Worm (Caenorhabditis elegans) whole organism, L4 larva: ENCODE data around the gene F56D6.21.

ENCODE experiments used
- Y75B8A.6 ChIP-seq: fragments of 200-800 bp; sonication (Bioruptor generic); IDR thresholded peaks from 2 replicates; pipeline ENCODE4 v1.3.6; 2022; ENCODE audit warnings: missing genetic modification reagents, missing genetic modification characterization, missing compliant biosample characterization
- ZK337.2 ChIP-seq: fragments of 200-800 bp; sonication (Bioruptor generic); IDR thresholded peaks from 2 replicates; pipeline ENCODE4 v1.3.6; 2022; ENCODE audit warnings: missing genetic modification reagents, missing genetic modification characterization, missing compliant biosample characterization
- ZK546.5 ChIP-seq, 2 experiments: sonication (generic microtip); optimal IDR thresholded peaks; 2 replicates each; lab custom pipeline; 2017; ENCODE audit warnings: missing biosample characterization in 2 of 2, missing genetic modification characterization in 2 of 2
- ama-1 ChIP-seq: fragments of 150-350 bp; optimal IDR thresholded peaks from 2 replicates; lab custom pipeline; 2014; ENCODE audit warnings: inconsistent platforms, mixed read lengths
- ceh-44 ChIP-seq: fragments of 200-800 bp; sonication (Bioruptor generic); IDR thresholded peaks from 2 replicates; pipeline ENCODE4 v1.3.6; 2022; ENCODE audit warnings: missing genetic modification reagents, missing genetic modification characterization, missing compliant biosample characterization
- ceh-82 ChIP-seq: sonication (generic microtip); optimal IDR thresholded peaks from 2 replicates; lab custom pipeline; 2017; ENCODE audit warnings: missing biosample characterization, missing genetic modification characterization
- ces-1 ChIP-seq: fragments of 150-350 bp; sonication (generic microtip); optimal IDR thresholded peaks from 4 replicates; lab custom pipeline; 2014; ENCODE audit warnings: missing biosample characterization, missing genetic modification reagents, missing genetic modification characterization
- cey-2 ChIP-seq: sonication (generic microtip); optimal IDR thresholded peaks from 3 replicates; lab custom pipeline; 2017; ENCODE audit warnings: missing genetic modification characterization, mild to moderate bottlenecking, missing compliant biosample characterization, antibody characterized with exemption, borderline replicate concordance; ENCODE audit not compliant: insufficient read depth
- daf-16 ChIP-seq, 3 experiments: sonication (generic microtip); optimal IDR thresholded peaks; 2 replicates each; lab custom pipeline; 2016 to 2017; ENCODE audit warnings: missing genetic modification characterization in 3 of 3, missing genetic modification reagents in 3 of 3, mild to moderate bottlenecking in 2 of 3, missing compliant biosample characterization in 2 of 3, missing biosample characterization in 1 of 3, moderate library complexity in 1 of 3
- daf-19 ChIP-seq: fragments of 200-800 bp; sonication (Bioruptor generic); conservative IDR thresholded peaks from 2 replicates; pipeline ENCODE4 v1.3.6; 2022; ENCODE audit warnings: missing genetic modification characterization, missing compliant biosample characterization
- daf-8 ChIP-seq: fragments of 200-800 bp; sonication (Bioruptor generic); IDR thresholded peaks from 2 replicates; pipeline ENCODE4 v1.3.6; 2022; ENCODE audit warnings: missing genetic modification characterization, missing compliant biosample characterization
- dmd-6 ChIP-seq: fragments of 200-800 bp; sonication (Bioruptor generic); IDR thresholded peaks from 2 replicates; pipeline ENCODE4 v1.3.6; 2022; ENCODE audit warnings: missing genetic modification reagents, missing genetic modification characterization, missing compliant biosample characterization
- duxl-1 ChIP-seq: sonication (generic microtip); optimal IDR thresholded peaks from 2 replicates; lab custom pipeline; 2016; ENCODE audit warnings: mild to moderate bottlenecking, missing genetic modification characterization, moderate library complexity, missing compliant biosample characterization; ENCODE audit not compliant: poor library complexity
- dve-1 ChIP-seq: sonication (generic microtip); optimal IDR thresholded peaks from 2 replicates; lab custom pipeline; 2017; ENCODE audit warnings: antibody characterized with exemption, mild to moderate bottlenecking, missing genetic modification characterization, missing compliant biosample characterization; ENCODE audit not compliant: insufficient read depth
- fos-1 ChIP-seq: fragments of 150-350 bp; optimal IDR thresholded peaks from 2 replicates; lab custom pipeline; 2014; ENCODE audit warnings: missing biosample characterization, missing genetic modification characterization
- hlh-11 ChIP-seq: fragments of 200-800 bp; sonication (Bioruptor generic); optimal IDR thresholded peaks from 2 replicates; lab custom pipeline; 2018; ENCODE audit warnings: mild to moderate bottlenecking, missing genetic modification characterization, missing compliant biosample characterization
- lin-1 ChIP-seq: fragments of 200-800 bp; sonication (Bioruptor generic); IDR thresholded peaks from 2 replicates; pipeline ENCODE4 v1.3.6; 2022; ENCODE audit warnings: missing genetic modification reagents, missing genetic modification characterization, missing compliant biosample characterization
- lin-15B ChIP-seq: fragments of 150-350 bp; sonication (generic microtip); optimal IDR thresholded peaks from 3 replicates; lab custom pipeline; 2014; ENCODE audit warnings: missing biosample characterization, missing genetic modification characterization
- lin-38 ChIP-seq: fragments of 200-800 bp; sonication (Bioruptor generic); IDR thresholded peaks from 2 replicates; pipeline ENCODE4 v1.3.6; 2022; ENCODE audit warnings: missing genetic modification reagents, missing genetic modification characterization, missing compliant biosample characterization
- lin-39 ChIP-seq: fragments of 150-350 bp; optimal IDR thresholded peaks from 2 replicates; lab custom pipeline; 2014; ENCODE audit warnings: missing biosample characterization, missing genetic modification reagents, missing genetic modification characterization
- lir-3 ChIP-seq: sonication (generic microtip); optimal IDR thresholded peaks from 2 replicates; lab custom pipeline; 2016; ENCODE audit warnings: mild to moderate bottlenecking, missing genetic modification characterization, missing compliant biosample characterization
- madf-5 ChIP-seq, 2 experiments: fragments of 200-800 bp; sonication (Bioruptor generic); IDR thresholded peaks; 2 replicates each; pipeline ENCODE4 v1.3.6; 2022; ENCODE audit warnings: missing compliant biosample characterization in 2 of 2, missing genetic modification characterization in 2 of 2
- mdl-1 ChIP-seq, 2 experiments: fragments of 150-350 bp in 1 of 2; sonication (generic microtip) in 1 of 2; optimal IDR thresholded peaks; 2 replicates each; lab custom pipeline; 2014 to 2017; ENCODE audit warnings: missing biosample characterization in 2 of 2, missing genetic modification characterization in 2 of 2
- mdt-29 ChIP-seq: fragments of 200-800 bp; sonication (Bioruptor generic); IDR thresholded peaks from 2 replicates; pipeline ENCODE4 v1.3.6; 2022; ENCODE audit warnings: missing genetic modification reagents, missing genetic modification characterization, missing compliant biosample characterization
- mep-1 ChIP-seq: fragments of 150-350 bp; sonication (generic microtip); optimal IDR thresholded peaks from 3 replicates; lab custom pipeline; 2014; ENCODE audit warnings: missing biosample characterization, missing genetic modification characterization
- mxl-2 ChIP-seq: fragments of 200-800 bp; sonication (Bioruptor generic); conservative IDR thresholded peaks from 2 replicates; pipeline ENCODE4 v1.3.6; 2022; ENCODE audit warnings: missing genetic modification reagents, missing genetic modification characterization, missing compliant biosample characterization
- mxl-3 ChIP-seq: fragments of 200-800 bp; sonication (Bioruptor generic); optimal IDR thresholded peaks from 2 replicates; lab custom pipeline; 2018; ENCODE audit warnings: mild to moderate bottlenecking, missing genetic modification characterization, missing compliant biosample characterization
- nhr-10 ChIP-seq: fragments of 150-350 bp; optimal IDR thresholded peaks from 2 replicates; lab custom pipeline; 2014; ENCODE audit warnings: missing biosample characterization, missing genetic modification characterization
- nhr-111 ChIP-seq: fragments of 200-800 bp; sonication (Bioruptor generic); optimal IDR thresholded peaks from 2 replicates; lab custom pipeline; 2018; ENCODE audit warnings: mild to moderate bottlenecking, missing genetic modification characterization, missing compliant biosample characterization
- nhr-28 ChIP-seq: fragments of 150-350 bp; optimal IDR thresholded peaks from 2 replicates; lab custom pipeline; 2014; ENCODE audit warnings: missing biosample characterization, missing genetic modification characterization
- nhr-48 ChIP-seq: sonication (generic microtip); optimal IDR thresholded peaks from 2 replicates; lab custom pipeline; 2016; ENCODE audit warnings: mild to moderate bottlenecking, missing genetic modification characterization, missing compliant biosample characterization
- nhr-6 ChIP-seq: fragments of 150-350 bp; optimal IDR thresholded peaks from 2 replicates; lab custom pipeline; 2014; ENCODE audit warnings: missing biosample characterization, missing genetic modification characterization
- nhr-76 ChIP-seq: fragments of 150-350 bp; optimal IDR thresholded peaks from 2 replicates; lab custom pipeline; 2014; ENCODE audit warnings: missing biosample characterization, missing genetic modification characterization
- nhr-77 ChIP-seq: fragments of 150-350 bp; optimal IDR thresholded peaks from 2 replicates; lab custom pipeline; 2014; ENCODE audit warnings: missing biosample characterization, missing genetic modification characterization
- php-3 ChIP-seq: fragments of 200-800 bp; sonication (Bioruptor generic); IDR thresholded peaks from 2 replicates; pipeline ENCODE4 v1.3.6; 2022; ENCODE audit warnings: missing genetic modification reagents, missing genetic modification characterization, missing compliant biosample characterization
- pqm-1 ChIP-seq: sonication (generic microtip); optimal IDR thresholded peaks from 2 replicates; lab custom pipeline; 2017; ENCODE audit warnings: missing biosample characterization, missing genetic modification characterization
- saeg-2 ChIP-seq: fragments of 200-800 bp; sonication (Bioruptor generic); IDR thresholded peaks from 2 replicates; pipeline ENCODE4 v1.3.6; 2022; ENCODE audit warnings: missing genetic modification reagents, missing genetic modification characterization, missing compliant biosample characterization
- set-16 ChIP-seq: fragments of 200-800 bp; sonication (Bioruptor generic); IDR thresholded peaks from 2 replicates; pipeline ENCODE4 v1.3.6; 2022; ENCODE audit warnings: missing genetic modification reagents, missing genetic modification characterization, missing compliant biosample characterization
- tra-1 ChIP-seq: fragments of 200-800 bp; sonication (Bioruptor generic); IDR thresholded peaks from 2 replicates; pipeline ENCODE4 v1.3.6; 2022; ENCODE audit warnings: missing genetic modification reagents, missing genetic modification characterization, missing compliant biosample characterization
- unc-130 ChIP-seq: sonication (generic microtip); optimal IDR thresholded peaks from 2 replicates; lab custom pipeline; 2016; ENCODE audit warnings: missing genetic modification reagents, missing genetic modification characterization, missing compliant biosample characterization
- unc-39 ChIP-seq: sonication (generic microtip); optimal IDR thresholded peaks from 2 replicates; lab custom pipeline; 2017; ENCODE audit warnings: missing biosample characterization, missing genetic modification characterization
- unc-62 ChIP-seq, 3 experiments: fragments of 150-350 bp in 1 of 3; sonication (generic microtip); optimal IDR thresholded peaks in 2 of 3; peaks in 1 of 3; 1 replicate in 1 of 3; 2 replicates in 2 of 3; lab custom pipeline; 2014 to 2017; ENCODE audit warnings: missing biosample characterization in 3 of 3, missing genetic modification characterization in 3 of 3, missing genetic modification reagents in 3 of 3, missing genotype in 1 of 3
- zfp-2 ChIP-seq: sonication (generic microtip); optimal IDR thresholded peaks from 2 replicates; lab custom pipeline; 2016; ENCODE audit warnings: mild to moderate bottlenecking, missing genetic modification characterization, missing compliant biosample characterization
- zfp-3 ChIP-seq: fragments of 200-800 bp; sonication (Bioruptor generic); conservative IDR thresholded peaks from 2 replicates; pipeline ENCODE4 v1.3.6; 2022; ENCODE audit warnings: missing genetic modification reagents, missing genetic modification characterization, missing compliant biosample characterization

Gene F56D6.21

DNA sequence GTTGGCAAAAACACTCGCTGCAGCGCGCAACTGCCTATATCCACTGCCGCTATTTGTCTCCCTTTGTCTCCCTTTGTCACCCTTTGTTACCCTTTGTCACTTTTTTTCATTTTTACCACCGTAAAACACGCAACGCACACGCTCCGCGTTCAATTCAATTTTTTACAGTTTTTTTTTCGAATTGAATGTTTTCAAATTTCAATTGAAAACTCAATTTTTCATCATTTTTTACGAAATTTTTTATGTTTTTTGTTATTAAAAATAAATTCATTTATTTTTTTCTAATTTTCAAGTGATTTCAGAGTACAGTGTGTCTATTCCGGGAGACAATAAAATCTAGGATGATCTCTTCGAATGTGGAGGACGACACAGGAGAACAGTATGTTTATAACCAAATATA is 38.3 kb downstream of the F56D6.21 start, which contains the start of gene Y46C8AL.11:
Gene Y46C8AL.11 (plus strand): TSS at position 301 of the 400 bp plus-strand sequence.
- TF ChIP-seq nhr-111 (GFP tag; lab: Kevin White, UChicago) (no peak), nhr-77 (tag; lab: Kevin White, UChicago) (no peak), daf-19 (no peak)
- TF ChIP-seq, all 104 proteins: peak for 0

DNA sequence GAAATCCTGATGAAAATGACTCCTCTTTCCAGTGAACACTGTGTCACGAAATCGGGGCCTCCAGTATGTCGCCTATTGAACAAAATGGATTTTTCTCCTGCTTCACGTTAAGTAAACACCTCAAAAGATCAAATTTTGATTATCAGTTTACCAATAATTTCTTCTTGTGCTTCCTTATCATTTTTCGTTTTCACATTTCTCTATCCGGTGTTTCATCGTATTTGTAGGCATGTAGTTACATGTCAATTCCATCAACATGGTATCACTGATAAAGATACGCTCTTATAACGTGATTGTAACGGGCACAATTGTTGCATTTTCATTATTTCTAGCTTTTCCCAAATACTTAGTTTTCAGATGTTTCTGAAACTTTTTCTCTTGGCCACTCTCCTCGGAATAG is 39.7 kb downstream of the F56D6.21 start, which contains the start of gene clec-72:
Gene clec-72 (plus strand): TSS at position 358 of the 400 bp plus-strand sequence.
- TF ChIP-seq unc-62 (GFP tag; optimal IDR thresholded peaks at IDR 0.05 in 1 of 2; lab: Kevin White, UChicago) (peak in 1 of 2 experiments; percentile 51), unc-62 (tag; optimal IDR thresholded peaks at IDR 0.05; lab: Kevin White, UChicago) (no peak), mdt-29 (no peak), nhr-76 (tag; lab: Kevin White, UChicago) (no peak), ces-1 (GFP tag; lab: Kevin White, UChicago) (no peak), mdl-1 (tag; optimal IDR thresholded peaks at IDR 0.05; lab: Kevin White, UChicago) (peak in 1 of 2 experiments; percentile 50), unc-39 (tag; lab: Kevin White, UChicago) (no peak), pqm-1 (peak; percentile 98), lin-38 (GFP tag; lab: Robert Waterston, UW) (no peak), mxl-2 (GFP tag; lab: Robert Waterston, UW) (no peak), cey-2 (tag; lab: Kevin White, UChicago) (no peak), saeg-2 (GFP tag; lab: Robert Waterston, UW) (no peak), ceh-82 (tag; lab: Kevin White, UChicago) (no peak), daf-16 (GFP tag; optimal IDR thresholded peaks at IDR 0.05; lab: Kevin White, UChicago) (no peak), daf-16 (tag; optimal IDR thresholded peaks at IDR 0.05; lab: Kevin White, UChicago) (peak; percentile 97), unc-130 (GFP tag; lab: Kevin White, UChicago) (no peak), zfp-2 (tag; lab: Kevin White, UChicago) (no peak), php-3 (GFP tag; lab: Robert Waterston, UW) (peak; percentile 34; the same call in 1 of the 2 replicates), dve-1 (no peak), lir-3 (tag; lab: Kevin White, UChicago) (no peak), ama-1 (lab: Kevin White, UChicago) (no peak), daf-8 (no peak), nhr-6 (no peak), ZK337.2 (GFP tag; lab: Robert Waterston, UW) (no peak), ceh-44 (GFP tag; lab: Robert Waterston, UW) (no peak), nhr-10 (tag; lab: Kevin White, UChicago) (no peak), lin-1 (GFP tag; lab: Robert Waterston, UW) (peak; percentile 49; the same call in 1 of the 2 replicates), nhr-48 (no peak), nhr-77 (tag; lab: Kevin White, UChicago) (peak; percentile 88), madf-5 (GFP tag; IDR thresholded peaks at IDR 0.05; lab: Robert Waterston, UW) (no peak), lin-15B (no peak), duxl-1 (tag; lab: Kevin White, UChicago) (no peak), zfp-3 (GFP tag; lab: Robert Waterston, UW) (no peak), Y75B8A.6 (0 out of 2 replicates have a peak, but pooled peaks have one; percentile 7), nhr-28 (peak; percentile 99), set-16 (GFP tag; lab: Robert Waterston, UW) (no peak), lin-39 (tag; lab: Kevin White, UChicago) (no peak), fos-1 (no peak), mxl-3 (GFP tag; lab: Kevin White, UChicago) (peak; percentile 5), ZK546.5 (tag; optimal IDR thresholded peaks at IDR 0.05; lab: Kevin White, UChicago) (no peak), dmd-6 (peak; percentile 92), hlh-11 (tag; lab: Kevin White, UChicago) (peak; percentile 66), tra-1 (GFP tag; lab: Robert Waterston, UW) (0 out of 2 replicates have a peak, but pooled peaks have one; percentile 31), mep-1 (no peak)
